Worm (Caenorhabditis elegans) whole organism, L4/young adult: ENCODE results near the gene ugtp-1.

Experiments used
- W03F9.2 ChIP-seq: fragments of 150-350 bp; optimal IDR thresholded peaks from 2 replicates; lab custom pipeline; 2014; ENCODE audit warnings: missing biosample characterization, missing genetic modification characterization
- dao-5 ChIP-seq: sonication (generic microtip); optimal IDR thresholded peaks from 2 replicates; lab custom pipeline; 2016; ENCODE audit warnings: missing genotype, missing genetic modification characterization, moderate library complexity, missing compliant biosample characterization
- him-1 ChIP-seq: sonication (generic microtip); optimal IDR thresholded peaks from 2 replicates; lab custom pipeline; 2016; ENCODE audit warnings: missing genotype, missing genetic modification reagents, missing genetic modification characterization, missing compliant biosample characterization

The ugtp-1 gene

ce11 chrIII:8749487-8749886, 1.0 kb downstream of the ugtp-1 start, which contains the start of gene sma-2:
sma-2 (plus strand) TSS chrIII:8749680.
- TF ChIP-seq W03F9.2 (tag; lab: Kevin White, UChicago) (no peak), him-1 (tag; lab: Kevin White, UChicago) (no peak), dao-5 (tag; lab: Kevin White, UChicago) (no peak)

ce11 chrIII:8748620-8749019, 1.9 kb downstream of the ugtp-1 start:
- no peak for TF ChIP-seq dao-5 (tag; lab: Kevin White, UChicago)

DNA sequence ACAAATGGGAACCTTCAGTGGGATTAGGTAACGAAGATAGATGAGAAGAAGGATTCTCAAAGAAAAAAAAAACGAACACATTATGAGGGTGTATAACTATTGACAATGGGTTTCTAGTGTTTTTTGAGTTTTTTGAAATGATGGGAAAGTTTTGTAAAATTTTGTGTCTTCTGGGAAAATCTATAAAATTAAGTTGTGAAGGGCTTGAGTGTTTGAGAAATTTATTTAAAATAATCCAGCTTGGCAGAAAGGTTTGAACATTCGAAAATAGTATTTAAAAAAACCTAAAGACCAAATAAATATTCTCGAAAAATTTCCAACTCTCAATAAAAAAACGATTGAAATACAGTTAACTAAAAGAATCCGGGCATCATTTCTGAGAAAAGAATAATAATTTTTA, 5.3 kb downstream of the ugtp-1 start:
- TF ChIP-seq dao-5 (tag; lab: Kevin White, UChicago) = no peak
- TF ChIP-seq him-1 (tag; lab: Kevin White, UChicago) = no peak
- TF ChIP-seq W03F9.2 (tag; lab: Kevin White, UChicago) = no peak

DNA sequence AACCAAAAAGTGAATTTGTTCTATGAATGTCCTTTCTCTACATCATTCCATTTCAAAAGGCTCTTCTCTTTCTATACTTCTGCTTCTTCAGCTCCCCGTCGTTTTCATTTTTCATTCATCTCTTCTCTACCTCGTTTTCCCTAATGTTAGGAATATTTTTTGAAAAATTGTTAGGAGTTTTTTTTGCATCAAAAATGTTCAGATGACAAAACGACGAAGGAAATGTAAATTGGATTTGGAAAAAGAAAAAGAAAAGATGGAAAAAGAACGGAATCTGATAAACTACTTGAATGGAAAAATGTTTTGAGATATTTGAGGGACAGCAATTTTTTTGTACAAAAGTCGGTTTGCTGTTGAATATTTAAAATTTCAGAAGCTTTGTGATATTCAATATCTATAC, 5.7 kb downstream of the ugtp-1 start:
- TF ChIP-seq him-1 (tag; lab: Kevin White, UChicago) = no peak
- no peak for TF ChIP-seq W03F9.2 (tag; lab: Kevin White, UChicago)
- TF ChIP-seq dao-5 (tag; lab: Kevin White, UChicago) = no peak

DNA sequence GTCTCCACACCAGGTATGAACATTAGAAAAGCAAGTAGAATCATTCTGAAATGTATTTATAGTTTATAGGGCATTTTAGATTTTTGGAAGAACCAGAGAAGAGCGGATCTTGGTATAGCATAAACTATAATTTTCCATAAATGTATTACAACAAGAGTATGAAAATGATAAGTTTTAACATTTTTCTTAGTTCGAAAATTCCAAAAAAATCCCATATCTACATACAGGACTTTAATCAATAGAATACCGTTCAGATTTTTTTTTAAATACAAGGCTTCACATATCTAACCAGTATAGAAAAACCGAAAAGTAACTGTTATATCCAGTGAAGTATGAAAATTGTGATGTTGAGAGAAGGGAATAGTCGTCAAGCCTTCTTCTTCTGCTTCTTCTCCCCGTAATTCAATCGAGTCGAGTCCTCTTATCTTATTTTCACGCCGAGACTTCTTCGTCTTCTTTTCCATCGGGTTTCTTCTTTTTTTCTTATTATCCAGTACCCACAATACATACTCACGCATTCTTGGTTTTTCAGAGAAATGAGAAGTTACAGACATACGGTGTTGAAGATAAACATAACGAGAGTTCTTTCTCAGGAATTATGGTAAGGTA, 6.6 kb downstream of the ugtp-1 start, which contains the start of gene ZK370.6:
Gene ZK370.6 (minus strand): TSS at position 51 of the 609 bp plus-strand sequence.
- no peak for TF ChIP-seq him-1 (tag; lab: Kevin White, UChicago)
- no peak for TF ChIP-seq dao-5 (tag; lab: Kevin White, UChicago)
- no peak for TF ChIP-seq W03F9.2 (tag; lab: Kevin White, UChicago)

- TF ChIP-seq him-1 (tag; lab: Kevin White, UChicago) (no peak), W03F9.2 (tag; lab: Kevin White, UChicago) (no peak)
Observed at ce11 chrIII:8742584-8742983, 7.9 kb downstream of the ugtp-1 start.

DNA sequence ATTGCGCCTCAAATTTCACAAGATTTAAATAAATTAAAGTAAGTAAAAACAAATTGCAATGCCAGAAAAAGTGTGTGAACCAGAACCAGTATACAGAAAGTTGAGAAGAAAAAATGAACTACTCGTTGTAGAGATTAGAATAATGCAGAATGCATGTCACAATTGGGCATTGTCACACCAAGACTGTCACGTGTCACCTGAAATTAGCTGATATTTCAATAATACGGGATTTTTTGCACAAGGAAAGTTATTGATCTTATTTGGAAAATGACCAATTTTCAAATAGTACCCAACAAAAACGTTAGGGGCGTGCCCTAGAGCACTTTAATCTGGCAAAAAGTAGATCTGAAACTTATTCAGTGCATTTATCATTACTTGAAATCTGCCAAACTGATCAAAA, 8.6 kb downstream of the ugtp-1 start:
- no peak for TF ChIP-seq dao-5 (tag; lab: Kevin White, UChicago)
- no peak for TF ChIP-seq W03F9.2 (tag; lab: Kevin White, UChicago)
- no peak for TF ChIP-seq him-1 (tag; lab: Kevin White, UChicago)

- peak; percentile 91 for TF ChIP-seq W03F9.2 (tag; lab: Kevin White, UChicago)
- no peak for TF ChIP-seq dao-5 (tag; lab: Kevin White, UChicago)
- peak; percentile 93 for TF ChIP-seq him-1 (tag; lab: Kevin White, UChicago)
Observed at ce11 chrIII:8741276-8741860, 9.1 kb downstream of the ugtp-1 start, which contains the start of gene pdhk-2. pdhk-2 (minus strand) TSS chrIII:8741412.

DNA sequence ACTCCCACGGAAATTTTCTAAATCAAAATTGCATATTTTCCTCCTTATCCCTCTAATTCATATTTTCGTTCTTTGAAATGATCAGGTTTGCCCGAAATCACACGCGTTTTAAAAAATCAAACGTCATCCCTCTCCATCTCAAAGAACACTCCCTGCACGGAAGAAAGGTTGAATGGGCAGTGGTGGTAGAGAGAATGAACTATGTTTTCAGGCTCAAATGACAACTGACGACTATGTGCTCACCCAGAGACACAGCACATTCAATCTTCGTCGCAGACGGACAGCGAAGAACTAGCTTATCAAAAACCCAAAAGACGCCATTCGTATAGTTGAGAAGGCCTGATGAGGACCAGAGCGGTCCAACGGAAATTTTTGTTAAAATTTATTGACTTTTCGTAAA, 10.7 kb downstream of the ugtp-1 start:
- TF ChIP-seq W03F9.2 (tag; lab: Kevin White, UChicago) (no peak), him-1 (tag; lab: Kevin White, UChicago) (no peak), dao-5 (tag; lab: Kevin White, UChicago) (no peak)

- no peak for TF ChIP-seq dao-5 (tag; lab: Kevin White, UChicago)
- no peak for TF ChIP-seq him-1 (tag; lab: Kevin White, UChicago)
- no peak for TF ChIP-seq W03F9.2 (tag; lab: Kevin White, UChicago)
Observed at ce11 chrIII:8739126-8739525, 11.4 kb downstream of the ugtp-1 start.

DNA sequence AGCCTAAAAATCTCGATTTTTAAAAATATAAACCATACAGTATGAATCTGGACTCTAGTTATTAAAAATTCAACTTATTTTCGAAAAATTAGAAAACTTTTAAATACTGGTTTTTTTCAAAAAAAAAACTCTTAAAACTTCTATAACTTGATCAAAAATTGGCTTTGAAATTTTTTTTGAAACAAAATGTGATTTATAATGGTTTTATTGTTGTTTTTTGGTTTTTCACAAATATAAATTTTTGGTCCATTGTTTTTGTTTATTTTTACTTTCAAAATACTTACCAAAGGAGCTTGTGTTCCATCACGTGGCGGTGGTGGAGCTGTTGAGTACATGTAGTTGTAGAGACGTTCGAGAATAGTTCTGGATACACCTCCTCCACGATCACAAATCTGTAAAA, 12.2 kb downstream of the ugtp-1 start:
- TF ChIP-seq dao-5 (tag; lab: Kevin White, UChicago) (no peak), him-1 (tag; lab: Kevin White, UChicago) (no peak), W03F9.2 (tag; lab: Kevin White, UChicago) (no peak)

DNA sequence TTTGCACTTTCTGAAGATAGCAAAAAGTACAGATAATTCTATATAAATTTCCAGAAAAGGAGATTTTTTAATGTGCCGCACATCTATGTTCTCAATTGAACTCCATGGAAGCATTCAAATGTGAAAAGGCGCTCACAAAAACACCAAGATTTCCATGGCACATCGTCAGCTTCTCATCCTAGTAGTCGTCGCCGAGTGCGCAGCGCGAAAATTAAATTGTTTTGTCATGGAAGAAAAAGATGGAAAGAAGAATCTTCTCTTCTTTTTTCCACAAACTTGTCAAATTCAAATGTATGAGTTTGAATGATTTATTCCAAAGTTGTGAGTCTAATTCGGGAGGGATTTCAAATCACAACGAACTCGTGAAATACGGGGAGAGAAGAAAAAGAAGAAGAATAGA, 13.1 kb downstream of the ugtp-1 start:
- no peak for TF ChIP-seq W03F9.2 (tag; lab: Kevin White, UChicago)
- TF ChIP-seq dao-5 (tag; lab: Kevin White, UChicago) = no peak
- no peak for TF ChIP-seq him-1 (tag; lab: Kevin White, UChicago)

- no peak for TF ChIP-seq dao-5 (tag; lab: Kevin White, UChicago)
- TF ChIP-seq W03F9.2 (tag; lab: Kevin White, UChicago) = no peak
- no peak for TF ChIP-seq him-1 (tag; lab: Kevin White, UChicago)
Observed at ce11 chrIII:8734327-8734885, 16.1 kb downstream of the ugtp-1 start.

DNA sequence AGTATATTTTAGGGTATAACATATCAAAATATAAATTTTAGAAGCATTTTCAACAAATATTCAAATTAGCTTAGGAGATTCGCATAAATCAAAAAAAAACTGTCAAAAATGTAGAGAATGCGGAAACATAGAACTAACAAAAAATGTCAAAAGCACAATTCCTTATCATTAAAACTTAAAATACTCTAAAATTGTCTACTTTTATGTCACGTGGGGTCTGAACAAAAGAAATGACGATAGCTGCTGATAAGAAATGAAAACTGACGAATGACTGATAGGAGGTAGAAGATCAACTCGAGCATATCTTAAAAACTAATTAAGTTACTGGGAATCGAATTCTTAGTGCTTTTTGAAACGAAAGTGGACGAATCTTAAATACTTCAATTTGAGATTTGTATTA, 16.8 kb downstream of the ugtp-1 start:
- TF ChIP-seq dao-5 (tag; lab: Kevin White, UChicago) (no peak), W03F9.2 (tag; lab: Kevin White, UChicago) (no peak), him-1 (tag; lab: Kevin White, UChicago) (no peak)
